Fruit fly (Drosophila melanogaster): ENCODE data around the gene CkIIalpha.

The CkIIalpha gene

DNA sequence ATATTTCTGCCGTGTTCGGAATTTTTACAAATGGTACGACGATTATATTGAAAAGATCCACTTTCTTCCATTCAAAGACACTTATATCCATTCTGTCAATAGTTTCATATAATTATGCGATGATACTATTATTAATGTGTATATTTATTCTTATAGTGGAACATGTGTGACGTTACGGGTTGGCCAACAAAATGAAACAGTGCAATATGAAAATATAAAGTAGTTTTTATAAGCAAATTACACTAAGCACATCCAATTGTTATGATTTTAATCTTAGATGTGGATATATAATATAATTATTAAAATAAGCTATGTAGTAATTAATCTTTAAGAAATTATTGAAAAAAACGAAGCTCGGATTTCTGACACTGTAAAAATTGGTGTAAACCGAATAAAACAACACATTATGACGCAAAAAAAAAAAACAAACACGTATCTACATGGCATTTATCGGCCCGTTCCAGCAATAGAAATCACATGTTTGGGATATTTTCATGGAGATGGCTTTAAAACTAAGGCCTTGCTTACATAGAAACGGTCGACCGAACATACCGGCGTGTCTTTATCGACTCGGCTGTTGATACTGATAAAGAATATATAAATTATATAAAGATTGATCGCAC lies 53.5 kb downstream of the CkIIalpha start, which contains the start of gene Vps11:
Gene Vps11, minus strand, starts transcription at position 203 of the 623 bp plus-strand sequence.
- TF ChIP-seq Snoo (tag; optimal IDR thresholded peaks at IDR 0.05) (no peak), CG8301 (tag; optimal IDR thresholded peaks at IDR 0.05) (no peak), CG12605 (GFP tag; IDR thresholded peaks at IDR 0.05) (no peak), CG14655 (GFP tag; optimal IDR thresholded peaks at IDR 0.05) (no peak), CG13204 (GFP tag; optimal IDR thresholded peaks at IDR 0.05) (no peak), Ets98B (GFP tag; IDR thresholded peaks at IDR 0.05) (no peak), Pif1A (GFP tag; optimal IDR thresholded peaks at IDR 0.05) (no peak), fd96Ca (GFP tag; IDR thresholded peaks at IDR 0.05) (no peak), CG17806 (tag; optimal IDR thresholded peaks at IDR 0.05) (no peak), CG9948 (tag; optimal IDR thresholded peaks at IDR 0.05) (no peak), CG8159 (tag; optimal IDR thresholded peaks at IDR 0.05) (no peak), EcR (GFP tag; optimal IDR thresholded peaks at IDR 0.05) (no peak), CG34367 (tag; optimal IDR thresholded peaks at IDR 0.05) (no peak)
